Worm (Caenorhabditis elegans): ENCODE measurements around the gene algn-1.

algn-1 gene

DNA sequence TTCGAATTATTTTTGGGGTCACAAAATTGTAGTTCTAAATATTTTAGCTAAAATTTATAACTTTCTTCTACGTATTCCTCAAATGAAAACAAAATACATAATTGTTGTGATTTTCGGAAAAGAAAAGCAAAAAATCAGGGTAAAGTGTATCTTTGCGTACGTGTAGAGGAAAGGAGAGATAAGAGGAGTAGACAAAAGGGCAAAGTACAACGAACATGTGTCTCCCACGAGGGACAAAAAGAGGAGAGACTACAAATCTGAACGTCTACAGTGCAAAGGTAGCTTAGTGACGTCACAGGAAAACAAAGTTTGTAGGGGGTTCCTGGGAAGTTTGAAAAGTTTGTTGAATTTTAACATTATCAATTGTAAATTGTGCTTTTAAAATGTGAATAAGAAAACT lies 12.4 kb upstream of the algn-1 start (continued):
- TF ChIP-seq ctbp-1 (GFP tag; IDR thresholded peaks at IDR 0.05), result no peak
- no peak for TF ChIP-seq rbr-2 (tag; optimal IDR thresholded peaks at IDR 0.05)
- no peak for TF ChIP-seq mdt-29 (GFP tag; IDR thresholded peaks at IDR 0.05)
- no peak for TF ChIP-seq pha-4 (GFP tag; IDR thresholded peaks at IDR 0.05)
- TF ChIP-seq pha-4 (tag; optimal IDR thresholded peaks at IDR 0.05), result no peak
- TF ChIP-seq lim-7 (GFP tag; IDR thresholded peaks at IDR 0.05), result no peak
- TF ChIP-seq F49E8.2 (tag; optimal IDR thresholded peaks at IDR 0.05; ENCODE audit: borderline replicate concordance), result no peak
- TF ChIP-seq hlh-30 (tag; optimal IDR thresholded peaks at IDR 0.05; ENCODE audit: insufficient read depth), result peak; percentile 82
- TF ChIP-seq lin-29 (GFP tag; IDR thresholded peaks at IDR 0.05), result no peak
- peak; percentile 1 for TF ChIP-seq pqm-1 (tag; optimal IDR thresholded peaks at IDR 0.05)
- TF ChIP-seq php-3 (GFP tag; IDR thresholded peaks at IDR 0.05), result no peak
- no peak for TF ChIP-seq arid-1 (GFP tag; conservative IDR thresholded peaks at IDR 0.05)
- no peak for TF ChIP-seq saeg-2 (GFP tag; IDR thresholded peaks at IDR 0.05)
- peak; percentile 50 for TF ChIP-seq lin-38 (GFP tag; IDR thresholded peaks at IDR 0.05)
- peak; percentile 33 for TF ChIP-seq nhr-6 (tag; optimal IDR thresholded peaks at IDR 0.05)
- TF ChIP-seq ces-1 (GFP tag; optimal IDR thresholded peaks at IDR 0.05), result no peak
- TF ChIP-seq dve-1 (tag; optimal IDR thresholded peaks at IDR 0.05; ENCODE audit: insufficient read depth), result peak; percentile 79
- TF ChIP-seq T20F7.1 (GFP tag; optimal IDR thresholded peaks at IDR 0.05), result peak; percentile 53
- TF ChIP-seq unc-62 (GFP tag; optimal IDR thresholded peaks at IDR 0.05 in 1 of 2), result no peak
- no peak for TF ChIP-seq unc-62 (tag; optimal IDR thresholded peaks at IDR 0.05)
- no peak for TF ChIP-seq Y75B8A.6 (GFP tag; IDR thresholded peaks at IDR 0.05)
- peak; percentile 89 for TF ChIP-seq nhr-48 (tag; optimal IDR thresholded peaks at IDR 0.05)
- peak; percentile 78 for TF ChIP-seq dmd-6 (GFP tag; IDR thresholded peaks at IDR 0.05)
- no peak for TF ChIP-seq mxl-2 (GFP tag; conservative IDR thresholded peaks at IDR 0.05)
- TF ChIP-seq daf-12 (tag; optimal IDR thresholded peaks at IDR 0.05), result no peak
- TF ChIP-seq ZK546.5 (tag; optimal IDR thresholded peaks at IDR 0.05), result no peak
- no peak for TF ChIP-seq zip-2 (tag; optimal IDR thresholded peaks at IDR 0.05)
- TF ChIP-seq nhr-10 (tag; optimal IDR thresholded peaks at IDR 0.05), result peak; percentile 22
- TF ChIP-seq nhr-77 (tag; optimal IDR thresholded peaks at IDR 0.05), result peak; percentile 44
- TF ChIP-seq tra-1 (GFP tag; IDR thresholded peaks at IDR 0.05), result peak; percentile 82
- TF ChIP-seq lin-1 (GFP tag; IDR thresholded peaks at IDR 0.05), result peak; percentile 39; the same call in 1 of the 2 replicates
- peak; percentile 78 for TF ChIP-seq nhr-11 (tag; optimal IDR thresholded peaks at IDR 0.05)
- TF ChIP-seq dpl-1 (GFP tag; optimal IDR thresholded peaks at IDR 0.05), result peak; percentile 33
- no peak for TF ChIP-seq vab-7 (GFP tag; IDR thresholded peaks at IDR 0.05)
- no peak for TF ChIP-seq lin-39 (tag; optimal IDR thresholded peaks at IDR 0.05)
- peak; percentile 52 for TF ChIP-seq mes-2 (tag; optimal IDR thresholded peaks at IDR 0.05; ENCODE audit: poor library complexity, severe bottlenecking)
- TF ChIP-seq daf-8 (GFP tag; IDR thresholded peaks at IDR 0.05), result no peak
- TF ChIP-seq Y48G9A.11 (GFP tag; IDR thresholded peaks at IDR 0.05), result no peak
- TF ChIP-seq mdl-1 (tag; optimal IDR thresholded peaks at IDR 0.05), result peak; percentile 57 to 93
- no peak for TF ChIP-seq zfp-3 (GFP tag; conservative IDR thresholded peaks at IDR 0.05)
- no peak for TF ChIP-seq ceh-32 (tag; optimal IDR thresholded peaks at IDR 0.05; ENCODE audit: poor library complexity)
- TF ChIP-seq fos-1 (tag; optimal IDR thresholded peaks at IDR 0.05), result no peak
- no peak for TF ChIP-seq Y5F2A.4 (GFP tag; optimal IDR thresholded peaks at IDR 0.05)
- TF ChIP-seq T26A8.4 (GFP tag; IDR thresholded peaks at IDR 0.05), result 0 out of 2 replicates have a peak, but pooled peaks have one; percentile 26
- TF ChIP-seq lsy-2 (tag; optimal IDR thresholded peaks at IDR 0.05), result peak in 1 of 2 experiments; percentile 73
- TF ChIP-seq ztf-7 (tag; optimal IDR thresholded peaks at IDR 0.05), result no peak
- peak; percentile 24 for TF ChIP-seq cey-2 (tag; optimal IDR thresholded peaks at IDR 0.05; ENCODE audit: borderline replicate concordance, insufficient read depth)
- TF ChIP-seq nhr-237 (tag; optimal IDR thresholded peaks at IDR 0.05), result no peak
- TF ChIP-seq hlh-11 (tag; optimal IDR thresholded peaks at IDR 0.05), result peak; percentile 89
- TF ChIP-seq dmd-8 (GFP tag; IDR thresholded peaks at IDR 0.05), result no peak
- TF ChIP-seq skn-1 (tag; optimal IDR thresholded peaks at IDR 0.05), result no peak
